Worm (Caenorhabditis elegans): ENCODE measurements around the gene Y62F5A.9.

ce11 chrII:11496767-11497166 is 41.9 kb downstream of the Y62F5A.9 start, which contains the start of gene emc-5:
- no peak for TF ChIP-seq pha-4 (tag; optimal IDR thresholded peaks at IDR 0.05)
- no peak for TF ChIP-seq ceh-9 (tag; optimal IDR thresholded peaks at IDR 0.05)
- no peak for TF ChIP-seq che-1 (tag; optimal IDR thresholded peaks at IDR 0.05)
- no peak for TF ChIP-seq sox-2 (GFP tag; IDR thresholded peaks at IDR 0.05)
- no peak for TF ChIP-seq ahr-1 (tag; optimal IDR thresholded peaks at IDR 0.05)
